Worm (Caenorhabditis elegans) whole organism, late embryonic: ENCODE measurements around the gene idhg-1.

ENCODE experiments used
- C08G9.2 ChIP-seq: sonication (generic microtip); optimal IDR thresholded peaks from 2 replicates; lab custom pipeline; 2016; ENCODE audit warnings: mild to moderate bottlenecking, missing genetic modification characterization, moderate library complexity, missing compliant biosample characterization
- F13H6.1 ChIP-seq: sonication (generic microtip); optimal IDR thresholded peaks from 2 replicates; lab custom pipeline; 2016; ENCODE audit warnings: missing genetic modification characterization, missing compliant biosample characterization
- K02D7.2 ChIP-seq: sonication (generic microtip); optimal IDR thresholded peaks from 2 replicates; lab custom pipeline; 2017; ENCODE audit warnings: mild to moderate bottlenecking, missing genetic modification characterization, missing compliant biosample characterization
- K09A11.1 ChIP-seq: sonication (generic microtip); optimal IDR thresholded peaks from 2 replicates; lab custom pipeline; 2017; ENCODE audit warnings: antibody characterized with exemption, mild to moderate bottlenecking, missing genetic modification characterization, missing compliant biosample characterization; ENCODE audit not compliant: insufficient read depth
- Y22D7AL.16 ChIP-seq: sonication (generic microtip); optimal IDR thresholded peaks from 2 replicates; lab custom pipeline; 2016; ENCODE audit warnings: missing genetic modification characterization, missing compliant biosample characterization
- ama-1 ChIP-seq: fragments of 150-350 bp; optimal IDR thresholded peaks from 2 replicates; lab custom pipeline; 2014
- ceh-14 ChIP-seq: sonication (generic microtip); optimal IDR thresholded peaks from 2 replicates; lab custom pipeline; 2016; ENCODE audit warnings: missing genotype, missing genetic modification characterization, missing compliant biosample characterization
- ceh-22 ChIP-seq: sonication (generic microtip); optimal IDR thresholded peaks from 2 replicates; lab custom pipeline; 2017; ENCODE audit warnings: missing biosample characterization, missing genetic modification characterization
- ceh-24 ChIP-seq: sonication (generic microtip); optimal IDR thresholded peaks from 2 replicates; lab custom pipeline; 2016; ENCODE audit warnings: mild to moderate bottlenecking, missing genetic modification characterization, missing compliant biosample characterization
- ceh-31 ChIP-seq: sonication (generic microtip); optimal IDR thresholded peaks from 2 replicates; lab custom pipeline; 2016; ENCODE audit warnings: missing genetic modification characterization, missing compliant biosample characterization
- ceh-45 ChIP-seq: fragments of 200-800 bp; sonication (Bioruptor generic); IDR thresholded peaks from 2 replicates; pipeline ENCODE4 v1.3.6; 2022; ENCODE audit warnings: missing genetic modification reagents, missing genetic modification characterization, missing compliant biosample characterization
- ceh-6 ChIP-seq: fragments of 200-800 bp; sonication (Bioruptor generic); optimal IDR thresholded peaks from 2 replicates; lab custom pipeline; 2018; ENCODE audit warnings: mild to moderate bottlenecking, missing genetic modification characterization, missing compliant biosample characterization
- che-1 ChIP-seq: sonication (generic microtip); optimal IDR thresholded peaks from 2 replicates; lab custom pipeline; 2016; ENCODE audit warnings: mild to moderate bottlenecking, missing genetic modification characterization, missing compliant biosample characterization
- elt-2 ChIP-seq: sonication (generic microtip); optimal IDR thresholded peaks from 2 replicates; lab custom pipeline; 2016; ENCODE audit warnings: missing genetic modification reagents, missing genetic modification characterization, missing compliant biosample characterization
- eyg-1 ChIP-seq: sonication (generic microtip); optimal IDR thresholded peaks from 2 replicates; lab custom pipeline; 2016; ENCODE audit warnings: missing genotype, missing genetic modification characterization, missing compliant biosample characterization
- fkh-10 ChIP-seq: fragments of 150-350 bp; optimal IDR thresholded peaks from 2 replicates; lab custom pipeline; 2014; ENCODE audit warnings: missing biosample characterization, missing genetic modification reagents, missing genetic modification characterization
- hlh-13 ChIP-seq: fragments of 200-800 bp; sonication (Bioruptor generic); optimal IDR thresholded peaks from 2 replicates; lab custom pipeline; 2018; ENCODE audit warnings: mild to moderate bottlenecking, missing genetic modification characterization, missing compliant biosample characterization
- hlh-30 ChIP-seq: sonication (generic microtip); optimal IDR thresholded peaks from 2 replicates; lab custom pipeline; 2017; ENCODE audit warnings: antibody characterized with exemption, missing genetic modification characterization, missing compliant biosample characterization; ENCODE audit not compliant: insufficient read depth
- hlh-8 ChIP-seq: sonication (generic microtip); optimal IDR thresholded peaks from 2 replicates; lab custom pipeline; 2016; ENCODE audit warnings: missing genotype, missing genetic modification characterization, missing compliant biosample characterization
- lin-11 ChIP-seq: fragments of 200-800 bp; sonication (Bioruptor generic); optimal IDR thresholded peaks from 2 replicates; lab custom pipeline; 2018; ENCODE audit warnings: mild to moderate bottlenecking, missing genetic modification characterization, missing compliant biosample characterization
- madf-2 ChIP-seq: sonication (generic microtip); optimal IDR thresholded peaks from 2 replicates; lab custom pipeline; 2017; ENCODE audit warnings: missing genetic modification characterization, missing compliant biosample characterization
- nfya-1 ChIP-seq: sonication (generic microtip); optimal IDR thresholded peaks from 2 replicates; lab custom pipeline; 2017; ENCODE audit warnings: missing genetic modification characterization, mild to moderate bottlenecking, missing compliant biosample characterization, antibody characterized with exemption, moderate library complexity
- nhr-232 ChIP-seq: sonication (generic microtip); optimal IDR thresholded peaks from 2 replicates; lab custom pipeline; 2016; ENCODE audit warnings: missing genetic modification characterization, missing compliant biosample characterization
- odd-2 ChIP-seq: sonication (generic microtip); optimal IDR thresholded peaks from 2 replicates; lab custom pipeline; 2017; ENCODE audit warnings: antibody characterized with exemption, mild to moderate bottlenecking, missing genetic modification characterization, missing compliant biosample characterization
- pag-3 ChIP-seq: sonication (generic microtip); optimal IDR thresholded peaks from 2 replicates; lab custom pipeline; 2016; ENCODE audit warnings: missing compliant biosample characterization, missing genetic modification characterization, borderline replicate concordance
- pat-9 ChIP-seq: fragments of 200-800 bp; sonication (Bioruptor generic); optimal IDR thresholded peaks from 2 replicates; lab custom pipeline; 2018; ENCODE audit warnings: mild to moderate bottlenecking, missing genetic modification characterization, moderate library complexity, missing compliant biosample characterization
- pax-1 ChIP-seq: fragments of 150-350 bp; optimal IDR thresholded peaks from 2 replicates; lab custom pipeline; 2014; ENCODE audit warnings: missing biosample characterization, missing genetic modification characterization
- pha-2 ChIP-seq: sonication (generic microtip); optimal IDR thresholded peaks from 2 replicates; lab custom pipeline; 2017; ENCODE audit warnings: mild to moderate bottlenecking, missing genetic modification characterization, missing compliant biosample characterization
- rnt-1 ChIP-seq: sonication (generic microtip); optimal IDR thresholded peaks from 2 replicates; lab custom pipeline; 2016; ENCODE audit warnings: missing genetic modification characterization, missing compliant biosample characterization
- sdc-2 ChIP-seq: sonication (generic microtip); optimal IDR thresholded peaks from 2 replicates; lab custom pipeline; 2016; ENCODE audit warnings: missing genotype, missing genetic modification characterization, missing compliant biosample characterization
- sox-4 ChIP-seq: sonication (generic microtip); optimal IDR thresholded peaks from 2 replicates; lab custom pipeline; 2017; ENCODE audit warnings: mild to moderate bottlenecking, missing genetic modification characterization, inconsistent platforms, missing compliant biosample characterization
- tbx-2 ChIP-seq: sonication (generic microtip); optimal IDR thresholded peaks from 2 replicates; lab custom pipeline; 2016; ENCODE audit warnings: missing genetic modification characterization, missing compliant biosample characterization
- ttx-3 ChIP-seq: sonication (generic microtip); optimal IDR thresholded peaks from 2 replicates; lab custom pipeline; 2016; ENCODE audit warnings: missing genetic modification reagents, missing genetic modification characterization, missing compliant biosample characterization
- unc-55 ChIP-seq: sonication (generic microtip); optimal IDR thresholded peaks from 2 replicates; lab custom pipeline; 2017; ENCODE audit warnings: missing biosample characterization, missing genetic modification reagents, missing genetic modification characterization
- unc-86 ChIP-seq: sonication (generic microtip); optimal IDR thresholded peaks from 2 replicates; lab custom pipeline; 2016; ENCODE audit warnings: missing genetic modification characterization, missing compliant biosample characterization

idhg-1 gene

ce11 chrIII:4540604-4541003, 28.0 kb upstream of the idhg-1 start, which contains the start of gene ugt-62:
Gene ugt-62, minus strand, starts transcription at chrIII:4540623.
- no peak for TF ChIP-seq ceh-45 (GFP tag; lab: Robert Waterston, UW)
- TF ChIP-seq elt-2 (tag; lab: Kevin White, UChicago) = peak; percentile 30

DNA sequence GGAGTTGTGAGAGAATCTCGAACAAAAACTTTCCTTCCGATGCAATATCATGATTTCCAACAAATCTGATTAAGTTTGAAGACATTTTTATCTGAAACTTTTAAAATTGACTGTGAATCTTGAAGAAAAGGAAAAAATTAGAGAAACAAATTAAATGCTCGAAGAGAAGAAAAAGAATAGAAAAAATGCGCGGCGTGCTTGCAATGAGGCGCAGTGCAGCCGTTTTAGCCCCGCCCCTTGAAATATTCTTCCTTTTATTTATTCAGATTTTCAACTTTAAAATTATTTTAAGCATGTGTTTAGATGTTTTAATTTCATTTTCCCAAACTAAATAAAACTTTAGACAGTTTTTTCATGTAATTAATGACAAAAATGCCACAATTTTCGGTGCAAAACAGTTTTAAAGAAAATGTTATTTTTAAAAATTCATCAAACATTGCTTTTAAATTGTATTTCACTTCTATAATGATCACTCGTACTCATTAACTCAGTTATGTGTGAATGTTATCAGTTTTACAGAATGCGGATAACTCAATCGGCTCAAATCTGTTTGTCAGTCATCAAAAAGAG, 26.1 kb upstream of the idhg-1 start, which contains the start of the genes mrps-34 and cisd-3.1:
Gene mrps-34, minus strand, starts transcription at position 91 of the 570 bp plus-strand sequence.
Gene cisd-3.1, plus strand, starts transcription at position 520 of the 570 bp plus-strand sequence.
- TF ChIP-seq ceh-22 (no peak), ttx-3 (tag; lab: Kevin White, UChicago) (peak; percentile 25), sox-4 (peak; percentile 2), pat-9 (tag; lab: Kevin White, UChicago) (peak; percentile 22), nfya-1 (tag; lab: Kevin White, UChicago) (peak; percentile 49), che-1 (peak; percentile 22), hlh-30 (tag; lab: Kevin White, UChicago) (no peak), ceh-31 (tag; lab: Kevin White, UChicago) (peak; percentile 20), ceh-24 (tag; lab: Kevin White, UChicago) (no peak), nhr-232 (peak; percentile 41), sdc-2 (tag; lab: Kevin White, UChicago) (no peak), K09A11.1 (tag; lab: Kevin White, UChicago) (peak; percentile 75), odd-2 (no peak), elt-2 (tag; lab: Kevin White, UChicago) (peak; percentile 66), C08G9.2 (tag; lab: Kevin White, UChicago) (no peak), Y22D7AL.16 (tag; lab: Kevin White, UChicago) (no peak), unc-55 (GFP tag; lab: Kevin White, UChicago) (no peak), ama-1 (no peak), lin-11 (tag; lab: Kevin White, UChicago) (peak; percentile 22), ceh-14 (tag; lab: Kevin White, UChicago) (peak; percentile 71), pax-1 (no peak), pag-3 (tag; lab: Kevin White, UChicago) (no peak), pha-2 (tag; lab: Kevin White, UChicago) (peak; percentile 30), ceh-45 (GFP tag; lab: Robert Waterston, UW) (peak; percentile 35; the same call in 1 of the 2 replicates), tbx-2 (tag; lab: Kevin White, UChicago) (peak; percentile 55), K02D7.2 (no peak)

ce11 chrIII:4544959-4545358, 23.6 kb upstream of the idhg-1 start, which contains the start of gene M88.3:
Gene M88.3, minus strand, starts transcription at chrIII:4545059.
- TF ChIP-seq F13H6.1 (tag; lab: Kevin White, UChicago) = no peak
- no peak for TF ChIP-seq hlh-13 (GFP tag; lab: Kevin White, UChicago)
- TF ChIP-seq fkh-10 (GFP tag; lab: Kevin White, UChicago) = no peak
- TF ChIP-seq pax-1 = no peak
- TF ChIP-seq unc-86 (tag; lab: Kevin White, UChicago) = no peak
- no peak for TF ChIP-seq ceh-6 (GFP tag; lab: Kevin White, UChicago)
- TF ChIP-seq ceh-22 = no peak

DNA sequence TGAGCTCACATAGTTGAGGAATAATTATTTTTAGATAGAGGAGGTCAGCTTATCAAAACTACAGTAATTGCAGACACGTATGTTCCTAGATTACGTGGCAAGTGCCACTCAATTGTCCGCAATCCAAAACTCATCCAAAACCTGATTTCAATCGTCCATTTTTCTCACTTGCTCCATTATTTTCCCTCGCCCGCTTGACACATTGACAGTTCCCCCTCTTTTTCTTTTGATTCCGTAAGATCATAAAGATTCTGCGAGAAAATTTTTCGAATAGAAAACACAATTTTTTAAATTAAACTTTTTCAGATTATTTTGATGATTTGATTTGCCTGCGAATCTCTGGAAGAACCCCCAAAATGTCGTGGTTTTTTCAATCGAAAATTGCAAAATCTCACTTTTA, 19.9 kb upstream of the idhg-1 start, which contains the start of gene M88.4:
Gene M88.4, plus strand, starts transcription at position 301 of the 400 bp plus-strand sequence.
- TF ChIP-seq eyg-1 (tag; lab: Kevin White, UChicago) (no peak), hlh-8 (no peak), sox-4 (no peak), lin-11 (tag; lab: Kevin White, UChicago) (no peak), madf-2 (tag; lab: Kevin White, UChicago) (no peak), K02D7.2 (no peak), rnt-1 (tag; lab: Kevin White, UChicago) (no peak)
